Worm (Caenorhabditis elegans) whole organism, mixed stage, embryonic: Measurements from ENCODE around the gene C29F3.7.

Experiments
- ceh-39 ChIP-seq: fragments of 150-350 bp; optimal IDR thresholded peaks from 2 replicates; lab custom pipeline; 2014; ENCODE audit warnings: missing biosample characterization, missing genetic modification characterization
- ceh-43 ChIP-seq: fragments of 200-800 bp; sonication (Bioruptor generic); optimal IDR thresholded peaks from 2 replicates; lab custom pipeline; 2018; ENCODE audit warnings: mild to moderate bottlenecking, missing genetic modification characterization, moderate library complexity, missing compliant biosample characterization
- elt-1 ChIP-seq: sonication (generic microtip); optimal IDR thresholded peaks from 2 replicates; lab custom pipeline; 2017; ENCODE audit warnings: missing genetic modification characterization, mild to moderate bottlenecking, missing compliant biosample characterization, antibody characterized with exemption, moderate library complexity, borderline replicate concordance; ENCODE audit not compliant: insufficient read depth
- nhr-12 ChIP-seq: fragments of 150-350 bp; optimal IDR thresholded peaks from 2 replicates; lab custom pipeline; 2014; ENCODE audit warnings: missing biosample characterization, missing genetic modification characterization
- sptf-1 ChIP-seq: sonication (generic microtip); optimal IDR thresholded peaks from 2 replicates; lab custom pipeline; 2017; ENCODE audit warnings: mild to moderate bottlenecking, missing genetic modification characterization, moderate library complexity, missing compliant biosample characterization
- unc-39 ChIP-seq: fragments of 150-350 bp; optimal IDR thresholded peaks from 2 replicates; lab custom pipeline; 2014; ENCODE audit warnings: missing biosample characterization, missing genetic modification characterization
- unc-62 ChIP-seq: fragments of 150-350 bp; optimal IDR thresholded peaks from 2 replicates; lab custom pipeline; 2014; ENCODE audit warnings: missing biosample characterization, missing genetic modification reagents, missing genetic modification characterization
- ztf-11 ChIP-seq: fragments of 150-350 bp; optimal IDR thresholded peaks from 2 replicates; lab custom pipeline; 2014; ENCODE audit warnings: missing biosample characterization, missing genetic modification characterization

- TF ChIP-seq ceh-39 (tag; lab: Kevin White, UChicago) = no peak
- no peak for TF ChIP-seq nhr-12 (tag; lab: Kevin White, UChicago)
- no peak for TF ChIP-seq sptf-1 (tag; lab: Kevin White, UChicago)
- no peak for TF ChIP-seq elt-1
- no peak for TF ChIP-seq ztf-11 (tag; lab: Kevin White, UChicago)
- no peak for TF ChIP-seq unc-39 (tag; lab: Kevin White, UChicago)
- no peak for TF ChIP-seq unc-62
- no peak for TF ChIP-seq ceh-43
These were observed 45.1 kb downstream of the C29F3.7 start, which contains the start of the genes T06E6.15 and sri-7 for ce11 chrV:15399691-15400377.
